Worm (Caenorhabditis elegans) whole organism, early embryonic: ENCODE data around the gene pup-2.

Experiments used
- B0310.2 ChIP-seq: sonication (generic microtip); optimal IDR thresholded peaks from 2 replicates; lab custom pipeline; 2016; ENCODE audit warnings: mild to moderate bottlenecking, missing genetic modification characterization, missing compliant biosample characterization
- ama-1 ChIP-seq: fragments of 150-350 bp; optimal IDR thresholded peaks from 2 replicates; lab custom pipeline; 2014
- hmbx-1 ChIP-seq: sonication (generic microtip); optimal IDR thresholded peaks from 2 replicates; lab custom pipeline; 2016; ENCODE audit warnings: mild to moderate bottlenecking, missing genetic modification characterization, missing compliant biosample characterization
- scrt-1 ChIP-seq: fragments of 200-800 bp; sonication (Bioruptor generic); IDR thresholded peaks from 2 replicates; pipeline ENCODE4 v1.3.6; 2022; ENCODE audit warnings: missing genetic modification characterization, missing compliant biosample characterization

ce11 chrIII:5138940-5139533 is 46.7 kb upstream of the pup-2 start:
- no peak for TF ChIP-seq B0310.2 (tag; lab: Kevin White, UChicago)
- no peak for TF ChIP-seq ama-1 (lab: Kevin White, UChicago)
- TF ChIP-seq scrt-1 (GFP tag; lab: Robert Waterston, UW): no peak
- no peak for TF ChIP-seq hmbx-1 (tag; lab: Kevin White, UChicago)
